Worm (Caenorhabditis elegans) whole organism, young adult: Measurements from ENCODE around the gene ins-15.
"Not testable (repeated sequence)": the region's sequence is repeated elsewhere in the genome, so short reads cannot be mapped to it uniquely, and the experiment has no call there.

Experiments
- B0261.1 ChIP-seq: sonication (generic microtip); optimal IDR thresholded peaks from 2 replicates; lab custom pipeline; 2016; ENCODE audit warnings: mild to moderate bottlenecking, missing genetic modification characterization, moderate library complexity, missing compliant biosample characterization
- B0336.3 ChIP-seq: fragments of 200-800 bp; sonication (Bioruptor generic); IDR thresholded peaks from 2 replicates; pipeline ENCODE4 v1.3.6; 2022; ENCODE audit warnings: missing genetic modification characterization, missing compliant biosample characterization
- C06A6.2 ChIP-seq: fragments of 200-800 bp; sonication (Bioruptor generic); conservative IDR thresholded peaks from 2 replicates; pipeline ENCODE4 v1.3.6; 2022; ENCODE audit warnings: missing genetic modification characterization, missing compliant biosample characterization
- F52B5.7 ChIP-seq: sonication (generic microtip); optimal IDR thresholded peaks from 2 replicates; lab custom pipeline; 2016; ENCODE audit warnings: mild to moderate bottlenecking, missing genetic modification characterization, missing compliant biosample characterization
- F55B11.4 ChIP-seq: sonication (generic microtip); optimal IDR thresholded peaks from 2 replicates; lab custom pipeline; 2016; ENCODE audit warnings: missing compliant biosample characterization, missing genetic modification characterization, borderline replicate concordance; ENCODE audit not compliant: insufficient read depth
- K11D2.4 ChIP-seq: fragments of 200-800 bp; sonication (Bioruptor generic); IDR thresholded peaks from 2 replicates; pipeline ENCODE4 v1.3.6; 2022; ENCODE audit warnings: missing genetic modification reagents, missing genetic modification characterization, missing compliant biosample characterization
- Y53G8AR.9 ChIP-seq: fragments of 200-800 bp; sonication (Bioruptor generic); conservative IDR thresholded peaks from 2 replicates; pipeline ENCODE4 v1.3.6; 2022; ENCODE audit warnings: missing genetic modification reagents, missing genetic modification characterization, missing compliant biosample characterization
- athp-1 ChIP-seq: sonication (generic microtip); optimal IDR thresholded peaks from 2 replicates; lab custom pipeline; 2017; ENCODE audit warnings: mild to moderate bottlenecking, missing genetic modification characterization, missing compliant biosample characterization
- attf-3 ChIP-seq: fragments of 200-800 bp; sonication (Bioruptor generic); conservative IDR thresholded peaks from 2 replicates; pipeline ENCODE4 v1.3.6; 2022; ENCODE audit warnings: missing genetic modification reagents, missing genetic modification characterization, missing compliant biosample characterization
- attf-5 ChIP-seq: fragments of 200-800 bp; sonication (Bioruptor generic); optimal IDR thresholded peaks from 2 replicates; lab custom pipeline; 2018; ENCODE audit warnings: mild to moderate bottlenecking, missing genetic modification characterization, missing compliant biosample characterization
- bed-2 ChIP-seq: fragments of 200-800 bp; sonication (Bioruptor generic); IDR thresholded peaks from 2 replicates; pipeline ENCODE4 v1.3.6; 2022; ENCODE audit warnings: missing genetic modification reagents, missing genetic modification characterization, missing compliant biosample characterization
- ceh-27 ChIP-seq: fragments of 200-800 bp; sonication (Bioruptor generic); optimal IDR thresholded peaks from 2 replicates; lab custom pipeline; 2018; ENCODE audit warnings: mild to moderate bottlenecking, missing genetic modification characterization, moderate library complexity, missing compliant biosample characterization
- ceh-91 ChIP-seq: fragments of 200-800 bp; sonication (Bioruptor generic); IDR thresholded peaks from 2 replicates; pipeline ENCODE4 v1.3.6; 2022; ENCODE audit warnings: missing genetic modification reagents, missing genetic modification characterization, missing compliant biosample characterization
- dox-1 ChIP-seq: fragments of 200-800 bp; sonication (Bioruptor generic); IDR thresholded peaks from 2 replicates; pipeline ENCODE4 v1.3.6; 2022; ENCODE audit warnings: missing genetic modification reagents, missing genetic modification characterization, missing compliant biosample characterization
- lin-35 ChIP-seq, 3 experiments: fragments of 150-350 bp in 2 of 3; sonication (generic microtip) in 1 of 3; optimal IDR thresholded peaks; 2 replicates each; lab custom pipeline; 2014 to 2018; ENCODE audit warnings: missing biosample characterization in 3 of 3, missing genetic modification characterization in 3 of 3, missing genetic modification reagents in 3 of 3
- lin-40 ChIP-seq: sonication (generic microtip); optimal IDR thresholded peaks from 2 replicates; lab custom pipeline; 2016; ENCODE audit warnings: missing genetic modification characterization, mild to moderate bottlenecking, missing compliant biosample characterization, missing genotype, missing genetic modification reagents
- lir-1 ChIP-seq: fragments of 200-800 bp; sonication (Bioruptor generic); conservative IDR thresholded peaks from 2 replicates; pipeline ENCODE4 v1.3.6; 2022; ENCODE audit warnings: missing genetic modification reagents, missing genetic modification characterization, missing compliant biosample characterization
- lsy-27 ChIP-seq: sonication (generic microtip); optimal IDR thresholded peaks from 2 replicates; lab custom pipeline; 2017; ENCODE audit warnings: missing genetic modification characterization, mild to moderate bottlenecking, missing compliant biosample characterization, antibody characterized with exemption, missing genotype, borderline replicate concordance; ENCODE audit not compliant: insufficient read depth
- madf-10 ChIP-seq: sonication (generic microtip); optimal IDR thresholded peaks from 2 replicates; lab custom pipeline; 2016; ENCODE audit warnings: mild to moderate bottlenecking, missing genetic modification characterization, missing compliant biosample characterization
- madf-6 ChIP-seq: fragments of 200-800 bp; sonication (Bioruptor generic); IDR thresholded peaks from 2 replicates; pipeline ENCODE4 v1.3.6; 2022; ENCODE audit warnings: missing genetic modification reagents, missing genetic modification characterization, missing compliant biosample characterization
- mel-28 ChIP-seq: sonication (generic microtip); optimal IDR thresholded peaks from 2 replicates; lab custom pipeline; 2016; ENCODE audit warnings: borderline replicate concordance, mild to moderate bottlenecking, missing genetic modification characterization, missing compliant biosample characterization
- nhr-80 ChIP-seq: sonication (generic microtip); optimal IDR thresholded peaks from 2 replicates; lab custom pipeline; 2016; ENCODE audit warnings: missing genetic modification characterization, missing compliant biosample characterization
- pha-4 ChIP-seq: fragments of 150-350 bp; sonication (generic microtip); optimal IDR thresholded peaks from 2 replicates; lab custom pipeline; 2014; ENCODE audit warnings: missing biosample characterization, missing genetic modification reagents, missing genetic modification characterization
- rcor-1 ChIP-seq: fragments of 200-800 bp; sonication (Bioruptor generic); IDR thresholded peaks from 2 replicates; pipeline ENCODE4 v1.3.6; 2022; ENCODE audit warnings: missing genetic modification reagents, missing genetic modification characterization, missing compliant biosample characterization
- sdz-38 ChIP-seq: sonication (generic microtip); optimal IDR thresholded peaks from 2 replicates; lab custom pipeline; 2016; ENCODE audit warnings: missing genotype, missing genetic modification characterization, missing compliant biosample characterization
- snpc-1.1 ChIP-seq: sonication (generic microtip); optimal IDR thresholded peaks from 2 replicates; lab custom pipeline; 2017; ENCODE audit warnings: missing genetic modification characterization, mild to moderate bottlenecking, missing compliant biosample characterization, antibody characterized with exemption, moderate library complexity, missing genotype, missing genetic modification reagents; ENCODE audit not compliant: insufficient read depth
- sptf-2 ChIP-seq: fragments of 200-800 bp; sonication (Bioruptor generic); optimal IDR thresholded peaks from 2 replicates; lab custom pipeline; 2018; ENCODE audit warnings: mild to moderate bottlenecking, missing genetic modification characterization, missing compliant biosample characterization
- tbp1 ChIP-seq: fragments of 200-800 bp; sonication (Bioruptor generic); optimal IDR thresholded peaks from 2 replicates; lab custom pipeline; 2018; ENCODE audit warnings: mild to moderate bottlenecking, missing genetic modification characterization, missing compliant biosample characterization
- tlf-1 ChIP-seq: fragments of 200-800 bp; sonication (Bioruptor generic); optimal IDR thresholded peaks from 2 replicates; lab custom pipeline; 2018; ENCODE audit warnings: mild to moderate bottlenecking, missing genetic modification characterization, missing compliant biosample characterization
- zim-3 ChIP-seq: sonication (generic microtip); optimal IDR thresholded peaks from 2 replicates; lab custom pipeline; 2017; ENCODE audit warnings: mild to moderate bottlenecking, missing genetic modification characterization, moderate library complexity, missing compliant biosample characterization
- ztf-28 ChIP-seq: fragments of 200-800 bp; sonication (Bioruptor generic); IDR thresholded peaks from 2 replicates; pipeline ENCODE4 v1.3.6; 2022; ENCODE audit warnings: missing genetic modification reagents, missing genetic modification characterization, missing compliant biosample characterization

The ins-15 gene

DNA sequence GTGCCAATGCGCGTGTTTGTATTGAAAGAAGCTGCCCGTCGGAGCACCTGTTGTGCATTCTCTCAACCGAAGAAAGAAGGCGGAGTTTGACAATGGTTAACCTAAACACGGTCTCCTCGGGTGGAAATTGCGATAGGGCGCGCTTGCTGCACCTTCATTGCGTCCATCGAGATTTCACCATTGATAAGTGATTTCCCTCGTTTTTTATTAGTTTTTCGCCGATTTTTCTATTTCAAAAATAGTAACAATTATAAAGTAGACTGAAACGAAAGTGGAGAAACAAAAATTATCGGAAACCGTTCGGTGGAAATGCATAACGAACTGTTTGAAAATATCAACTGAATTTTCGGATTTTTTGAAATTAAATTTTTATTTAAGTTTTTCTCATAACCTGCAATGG lies 30.5 kb upstream of the ins-15 start, which contains the start of gene agr-1:
agr-1 (minus strand) TSS at position 101 of the 400 bp plus-strand sequence.
- not testable (repeated sequence) for TF ChIP-seq ceh-91 (GFP tag; lab: Robert Waterston, UW); ztf-28 (GFP tag; lab: Robert Waterston, UW); zim-3

DNA sequence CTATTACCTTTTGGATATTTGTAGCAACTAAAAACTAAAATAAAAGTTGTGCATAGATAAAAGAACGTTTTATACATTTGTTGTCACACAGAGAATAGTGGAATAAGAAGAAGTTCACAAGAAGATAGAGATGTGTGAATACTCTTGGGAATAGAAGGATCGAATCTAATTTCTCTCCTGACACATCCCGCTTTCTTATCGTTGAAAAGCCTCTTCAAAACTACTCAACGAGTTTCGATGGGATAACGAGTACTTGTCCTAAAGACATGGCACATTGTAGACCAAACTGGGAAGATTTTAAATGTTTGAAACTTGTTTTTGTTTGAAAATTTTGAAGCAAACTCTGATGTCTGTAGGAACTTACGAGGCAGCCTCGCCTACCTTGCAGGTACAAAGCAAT lies 27.9 kb upstream of the ins-15 start:
- TF ChIP-seq mel-28 (tag; lab: Kevin White, UChicago) (no peak), ceh-27 (peak; percentile 50), B0261.1 (no peak)

DNA sequence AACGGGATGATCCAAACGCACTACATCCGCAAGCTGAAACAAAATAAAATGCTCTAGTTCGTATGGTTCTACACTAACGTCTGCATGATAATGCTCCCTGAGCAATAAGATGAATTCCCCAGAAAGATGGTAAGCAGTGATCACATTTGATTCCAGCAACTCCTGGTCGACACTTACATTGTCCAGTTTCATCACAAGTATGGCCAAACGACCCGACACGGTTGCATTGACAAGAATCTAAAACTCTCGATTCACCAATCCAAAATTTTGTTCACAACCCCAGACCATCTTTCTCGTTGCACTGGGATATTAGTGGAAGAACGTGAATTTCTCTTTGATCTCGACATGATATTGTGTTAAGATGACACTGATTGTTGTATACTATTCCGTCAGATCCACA lies 25.5 kb upstream of the ins-15 start:
- TF ChIP-seq zim-3: no peak

DNA sequence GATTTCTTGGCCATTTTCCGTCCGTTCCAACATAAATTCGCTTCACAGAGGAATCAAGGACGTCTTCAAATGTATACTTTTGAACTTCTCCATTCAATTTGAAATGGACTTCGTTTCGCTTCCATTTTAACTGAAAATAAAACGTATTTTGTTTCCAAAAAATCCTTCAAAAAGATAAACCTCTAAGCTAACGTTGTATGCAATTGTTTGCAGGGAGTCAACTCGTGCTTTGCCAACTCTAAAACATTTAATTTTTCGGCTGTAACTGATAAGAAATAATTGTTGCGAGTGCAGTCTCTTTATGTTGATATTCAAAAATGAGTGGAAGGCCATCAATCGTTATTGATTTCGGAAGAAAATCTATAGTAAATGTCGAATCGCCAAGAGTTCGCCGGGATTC lies 23.5 kb upstream of the ins-15 start, which contains the start of gene F41G3.18:
F41G3.18 (plus strand) TSS at position 301 of the 400 bp plus-strand sequence.
- TF ChIP-seq nhr-80 (tag; lab: Kevin White, UChicago): peak; percentile 51
- TF ChIP-seq athp-1 (tag; lab: Kevin White, UChicago): no peak
- no peak for TF ChIP-seq dox-1 (GFP tag; lab: Robert Waterston, UW)
- TF ChIP-seq, all 124 proteins: peak for 1

DNA sequence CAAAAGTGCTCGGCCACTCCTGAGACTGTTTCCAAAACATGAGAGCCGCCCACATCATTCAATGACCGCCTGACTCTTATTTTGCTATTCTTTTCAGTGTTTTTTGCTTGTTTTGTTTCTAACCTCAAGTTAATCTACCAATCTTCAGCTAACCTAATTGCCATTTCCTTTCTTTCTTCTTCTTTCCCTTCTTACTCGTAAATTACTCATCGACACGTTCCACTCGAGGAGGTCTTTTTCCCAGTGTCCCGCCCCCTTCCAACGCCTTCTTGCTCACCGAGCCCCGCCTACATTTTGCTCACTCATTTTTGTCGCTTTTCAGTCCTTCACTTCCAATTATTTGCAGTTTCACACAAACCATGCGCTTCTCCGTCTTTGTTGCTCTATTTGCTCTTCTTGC lies 20.2 kb upstream of the ins-15 start, which contains the start of gene nlp-50:
nlp-50 (plus strand) TSS at position 301 of the 400 bp plus-strand sequence.
- no peak for TF ChIP-seq attf-5 (GFP tag; lab: Kevin White, UChicago)
- no peak for TF ChIP-seq ztf-28 (GFP tag; lab: Robert Waterston, UW)
- no peak for TF ChIP-seq snpc-1.1 (tag; lab: Kevin White, UChicago)
- TF ChIP-seq, all 124 proteins: peak for 0

DNA sequence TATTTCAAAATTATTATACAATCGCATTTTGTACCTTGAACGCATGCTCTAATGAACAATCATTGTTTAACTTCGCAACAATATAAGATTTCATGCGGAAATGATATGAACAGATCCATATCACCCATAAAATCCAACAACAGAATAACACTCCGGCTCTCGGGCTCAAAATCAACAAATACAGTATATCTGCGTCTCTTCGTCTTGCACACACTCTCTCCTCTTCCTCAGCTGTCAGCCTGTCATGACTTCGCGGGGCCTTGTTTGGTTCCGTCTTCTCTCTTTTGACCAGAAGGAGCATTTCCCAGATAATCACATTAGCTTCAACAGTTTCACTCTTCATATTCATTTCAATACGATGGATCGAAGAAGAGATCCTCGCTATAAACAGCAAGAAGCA lies 11.7 kb upstream of the ins-15 start, which contains the start of gene F41G3.3:
F41G3.3 (plus strand) TSS at position 301 of the 400 bp plus-strand sequence.
- TF ChIP-seq bed-2 (GFP tag; lab: Robert Waterston, UW) (no peak), rcor-1 (no peak), F52B5.7 (no peak), Y53G8AR.9 (GFP tag; lab: Robert Waterston, UW) (no peak)

DNA sequence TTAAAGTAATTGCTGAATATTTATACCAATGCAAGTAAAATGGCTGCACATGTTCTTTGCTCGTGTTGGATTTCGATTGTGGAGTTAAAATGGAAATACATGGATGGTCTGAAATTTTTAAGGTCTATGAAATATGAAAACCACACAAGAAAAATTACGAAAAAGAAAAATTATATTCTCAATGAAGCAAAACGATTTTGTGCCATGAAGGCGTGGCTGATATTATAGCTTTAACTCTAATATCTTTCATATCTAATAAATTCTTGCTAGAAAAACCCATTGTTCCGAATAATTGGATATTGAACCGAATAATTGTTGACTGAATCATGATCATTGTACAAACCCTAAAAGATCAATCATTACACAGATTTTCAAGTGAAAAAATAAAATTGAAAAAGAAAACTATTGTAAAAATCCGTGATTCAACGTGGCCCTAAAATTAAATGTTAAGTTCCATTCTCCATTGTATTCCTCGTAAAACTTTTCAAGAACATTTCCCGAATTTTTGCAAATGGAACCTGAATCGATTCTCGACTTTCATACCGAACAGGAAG lies 10.2 kb upstream of the ins-15 start, which contains the start of the genes srx-95 and fis-1:
srx-95 (minus strand) TSS at position 101 of the 554 bp plus-strand sequence.
fis-1 (plus strand) TSS at position 504 of the 554 bp plus-strand sequence.
- TF ChIP-seq sdz-38 (tag; lab: Kevin White, UChicago): no peak
- TF ChIP-seq F55B11.4 (tag; lab: Kevin White, UChicago): no peak
- no peak for TF ChIP-seq K11D2.4 (GFP tag; lab: Robert Waterston, UW)
- no peak for TF ChIP-seq attf-3 (GFP tag; lab: Robert Waterston, UW)
- TF ChIP-seq tlf-1 (GFP tag; lab: Kevin White, UChicago): no peak
- no peak for TF ChIP-seq madf-6
- no peak for TF ChIP-seq pha-4 (tag; lab: Kevin White, UChicago)
- TF ChIP-seq ceh-91 (GFP tag; lab: Robert Waterston, UW): no peak
- no peak for TF ChIP-seq B0336.3 (GFP tag; lab: Robert Waterston, UW)
- TF ChIP-seq madf-10: no peak
- TF ChIP-seq lin-35 (GFP tag; optimal IDR thresholded peaks at IDR 0.05; lab: Kevin White, UChicago): no peak
- TF ChIP-seq sptf-2 (GFP tag; lab: Kevin White, UChicago): no peak
- TF ChIP-seq lir-1: no peak
- TF ChIP-seq C06A6.2: no peak
- TF ChIP-seq lsy-27 (tag; lab: Kevin White, UChicago): no peak
- no peak for TF ChIP-seq lin-40 (tag; lab: Kevin White, UChicago)
- TF ChIP-seq tbp1 (GFP tag; lab: Kevin White, UChicago): no peak
- TF ChIP-seq, all 124 proteins: peak for 0
